Fruit fly (Drosophila melanogaster) whole organism, wandering third instar larva: Measurements from ENCODE around the gene CG15160.

Source experiments
- dmrt93B ChIP-seq: fragments of 200-800 bp; sonication (Bioruptor generic); optimal IDR thresholded peaks from 2 replicates; lab custom pipeline; 2018; ENCODE audit warnings: missing biosample characterization, mild to moderate bottlenecking, missing genetic modification characterization
- fru ChIP-seq: fragments of 200-800 bp; sonication (Bioruptor generic); optimal IDR thresholded peaks from 3 replicates; lab custom pipeline; 2016; ENCODE audit warnings: missing biosample characterization, mild to moderate bottlenecking, missing genetic modification characterization
- sage ChIP-seq: fragments of 200-800 bp; sonication (Bioruptor generic); optimal IDR thresholded peaks from 2 replicates; lab custom pipeline; 2016; ENCODE audit warnings: missing biosample characterization, mild to moderate bottlenecking, missing genetic modification characterization

DNA sequence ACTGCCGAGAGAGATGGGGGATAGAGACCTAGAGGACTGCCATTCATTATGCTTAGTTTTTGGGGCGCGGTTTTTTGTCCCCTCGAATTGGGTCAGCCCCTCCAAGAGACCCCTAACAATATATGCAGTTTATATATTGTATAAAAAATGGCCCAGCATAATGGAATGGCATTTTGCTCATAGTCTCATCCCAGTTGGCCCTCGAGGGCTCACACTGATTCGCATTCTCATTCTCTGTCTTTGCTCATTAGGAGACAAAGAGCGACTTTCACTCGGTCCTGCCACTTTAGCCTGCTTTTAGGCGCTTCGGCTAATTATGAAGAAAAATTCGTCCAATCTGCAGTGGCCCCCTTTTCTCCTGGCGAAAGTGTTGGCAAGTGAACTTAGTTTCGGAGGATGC lies 32.7 kb downstream of the CG15160 start:
- no peak for TF ChIP-seq sage (GFP tag; lab: Kevin White, UChicago)
- TF ChIP-seq dmrt93B, result no peak
- no peak for TF ChIP-seq fru
